Worm (Caenorhabditis elegans) whole organism, L2 larva: ENCODE data around the gene prx-1.

Source experiments
- C34F6.9 ChIP-seq: fragments of 150-350 bp; optimal IDR thresholded peaks from 2 replicates; lab custom pipeline; 2014; ENCODE audit warnings: missing biosample characterization, missing genetic modification characterization
- F13H6.1 ChIP-seq: sonication (generic microtip); optimal IDR thresholded peaks from 2 replicates; lab custom pipeline; 2016; ENCODE audit warnings: missing genetic modification characterization, missing compliant biosample characterization
- R02D3.7 ChIP-seq: fragments of 150-350 bp; optimal IDR thresholded peaks from 2 replicates; lab custom pipeline; 2014; ENCODE audit warnings: missing biosample characterization, missing genetic modification characterization
- Y55F3AM.14 ChIP-seq: fragments of 200-800 bp; sonication (Bioruptor generic); optimal IDR thresholded peaks from 2 replicates; lab custom pipeline; 2018; ENCODE audit warnings: mild to moderate bottlenecking, missing genetic modification characterization, missing compliant biosample characterization
- ZK546.5 ChIP-seq: sonication (generic microtip); optimal IDR thresholded peaks from 2 replicates; lab custom pipeline; 2017; ENCODE audit warnings: missing biosample characterization, missing genetic modification characterization
- alr-1 ChIP-seq: fragments of 150-350 bp; optimal IDR thresholded peaks from 2 replicates; lab custom pipeline; 2014; ENCODE audit warnings: missing biosample characterization, missing genetic modification characterization
- aly-2 ChIP-seq: fragments of 150-350 bp; optimal IDR thresholded peaks from 2 replicates; lab custom pipeline; 2014; ENCODE audit warnings: missing biosample characterization, missing genetic modification characterization
- ama-1 ChIP-seq: fragments of 150-350 bp; optimal IDR thresholded peaks from 2 replicates; lab custom pipeline; 2018; ENCODE audit warnings: inconsistent platforms
- blmp-1 ChIP-seq: sonication (generic microtip); optimal IDR thresholded peaks from 2 replicates; lab custom pipeline; 2017; ENCODE audit warnings: missing genetic modification characterization, mild to moderate bottlenecking, missing compliant biosample characterization, antibody characterized with exemption, moderate library complexity; ENCODE audit not compliant: insufficient read depth
- ceh-16 ChIP-seq: fragments of 150-350 bp; optimal IDR thresholded peaks from 2 replicates; lab custom pipeline; 2014; ENCODE audit warnings: missing biosample characterization, missing genetic modification characterization
- ceh-82 ChIP-seq: fragments of 150-350 bp; optimal IDR thresholded peaks from 2 replicates; lab custom pipeline; 2014; ENCODE audit warnings: missing biosample characterization, missing genetic modification characterization
- crh-2 ChIP-seq: sonication (generic microtip); optimal IDR thresholded peaks from 2 replicates; lab custom pipeline; 2017; ENCODE audit warnings: missing biosample characterization, missing genetic modification characterization
- dmd-4 ChIP-seq: sonication (generic microtip); optimal IDR thresholded peaks from 2 replicates; lab custom pipeline; 2017; ENCODE audit warnings: missing biosample characterization, missing genetic modification characterization
- egl-27 ChIP-seq: sonication (generic microtip); optimal IDR thresholded peaks from 3 replicates; lab custom pipeline; 2017; ENCODE audit warnings: missing biosample characterization, missing genetic modification reagents, missing genetic modification characterization
- elt-1 ChIP-seq: fragments of 150-350 bp; optimal IDR thresholded peaks from 2 replicates; lab custom pipeline; 2014; ENCODE audit warnings: missing biosample characterization, missing genetic modification characterization
- elt-3 ChIP-seq: sonication (generic microtip); optimal IDR thresholded peaks from 2 replicates; lab custom pipeline; 2017; ENCODE audit warnings: missing biosample characterization, missing genetic modification characterization
- fos-1 ChIP-seq: fragments of 150-350 bp; optimal IDR thresholded peaks from 2 replicates; lab custom pipeline; 2014; ENCODE audit warnings: missing biosample characterization, missing genetic modification characterization
- gmeb-1 ChIP-seq: fragments of 150-350 bp; optimal IDR thresholded peaks from 2 replicates; lab custom pipeline; 2014; ENCODE audit warnings: missing biosample characterization, missing genetic modification characterization
- lin-11 ChIP-seq: fragments of 150-350 bp; sonication (generic microtip); optimal IDR thresholded peaks from 2 replicates; lab custom pipeline; 2014; ENCODE audit warnings: missing biosample characterization, missing genetic modification characterization, inconsistent platforms, mixed read lengths
- lin-13 ChIP-seq: fragments of 150-350 bp; optimal IDR thresholded peaks from 2 replicates; lab custom pipeline; 2014; ENCODE audit warnings: missing biosample characterization, missing genetic modification reagents, missing genetic modification characterization
- lin-39 ChIP-seq: fragments of 150-350 bp; optimal IDR thresholded peaks from 2 replicates; lab custom pipeline; 2014; ENCODE audit warnings: missing biosample characterization, missing genetic modification reagents, missing genetic modification characterization
- lsy-2 ChIP-seq, 2 experiments: fragments of 150-350 bp in 1 of 2; sonication (generic microtip) in 1 of 2; optimal IDR thresholded peaks; 2 replicates each; lab custom pipeline; 2014 to 2017; ENCODE audit warnings: missing biosample characterization in 2 of 2, missing genetic modification characterization in 2 of 2
- mab-5 ChIP-seq: fragments of 150-350 bp; optimal IDR thresholded peaks from 2 replicates; lab custom pipeline; 2014; ENCODE audit warnings: missing biosample characterization, missing genetic modification characterization
- mbf-1 ChIP-seq: sonication (generic microtip); optimal IDR thresholded peaks from 2 replicates; lab custom pipeline; 2017; ENCODE audit warnings: missing biosample characterization, missing genetic modification characterization
- mdl-1 ChIP-seq, 2 experiments: fragments of 150-350 bp in 1 of 2; sonication (generic microtip) in 1 of 2; optimal IDR thresholded peaks; 2 replicates each; lab custom pipeline; 2017; ENCODE audit warnings: missing biosample characterization in 2 of 2, missing genetic modification characterization in 2 of 2
- nhr-10 ChIP-seq: sonication (generic microtip); optimal IDR thresholded peaks from 2 replicates; lab custom pipeline; 2017; ENCODE audit warnings: missing biosample characterization, missing genetic modification characterization
- nhr-11 ChIP-seq: fragments of 150-350 bp; optimal IDR thresholded peaks from 2 replicates; lab custom pipeline; 2014; ENCODE audit warnings: missing biosample characterization, missing genetic modification characterization
- nhr-12 ChIP-seq: fragments of 150-350 bp; optimal IDR thresholded peaks from 2 replicates; lab custom pipeline; 2014; ENCODE audit warnings: missing biosample characterization, missing genetic modification characterization
- nhr-129 ChIP-seq: fragments of 150-350 bp; optimal IDR thresholded peaks from 2 replicates; lab custom pipeline; 2014; ENCODE audit warnings: missing biosample characterization, missing genetic modification characterization
- nhr-21 ChIP-seq: fragments of 150-350 bp; optimal IDR thresholded peaks from 2 replicates; lab custom pipeline; 2014; ENCODE audit warnings: missing biosample characterization, missing genetic modification characterization
- nhr-23 ChIP-seq: fragments of 150-350 bp; optimal IDR thresholded peaks from 2 replicates; lab custom pipeline; 2014; ENCODE audit warnings: missing biosample characterization, missing genetic modification reagents, missing genetic modification characterization
- nhr-237 ChIP-seq: fragments of 150-350 bp; optimal IDR thresholded peaks from 2 replicates; lab custom pipeline; 2014; ENCODE audit warnings: missing biosample characterization, missing genetic modification characterization
- nhr-25 ChIP-seq: fragments of 150-350 bp; sonication (generic microtip); optimal IDR thresholded peaks from 3 replicates; lab custom pipeline; 2014; ENCODE audit warnings: missing biosample characterization, missing genetic modification characterization
- nhr-6 ChIP-seq: fragments of 150-350 bp; optimal IDR thresholded peaks from 2 replicates; lab custom pipeline; 2014; ENCODE audit warnings: missing biosample characterization, missing genetic modification characterization
- nhr-77 ChIP-seq: fragments of 150-350 bp; optimal IDR thresholded peaks from 2 replicates; lab custom pipeline; 2014; ENCODE audit warnings: missing biosample characterization, missing genetic modification characterization
- peb-1 ChIP-seq: fragments of 150-350 bp; optimal IDR thresholded peaks from 2 replicates; lab custom pipeline; 2014; ENCODE audit warnings: missing biosample characterization, missing genetic modification characterization
- sem-4 ChIP-seq: fragments of 150-350 bp; optimal IDR thresholded peaks from 2 replicates; lab custom pipeline; 2014; ENCODE audit warnings: missing biosample characterization, missing genetic modification reagents, missing genetic modification characterization
- skn-1 ChIP-seq: sonication (generic microtip); optimal IDR thresholded peaks from 2 replicates; lab custom pipeline; 2017; ENCODE audit warnings: missing biosample characterization, missing genetic modification characterization
- sma-3 ChIP-seq: sonication (generic microtip); optimal IDR thresholded peaks from 2 replicates; lab custom pipeline; 2016; ENCODE audit warnings: missing genetic modification reagents, missing genetic modification characterization, missing compliant biosample characterization
- sma-9 ChIP-seq, 2 experiments: fragments of 150-350 bp in 1 of 2; sonication (generic microtip) in 1 of 2; optimal IDR thresholded peaks; 2 replicates each; lab custom pipeline; 2014 to 2016; ENCODE audit warnings: missing genetic modification characterization in 2 of 2, mild to moderate bottlenecking in 1 of 2, missing biosample characterization in 1 of 2, missing compliant biosample characterization in 1 of 2, missing genetic modification reagents in 1 of 2, moderate library complexity in 1 of 2
- snpc-4 ChIP-seq: fragments of 150-350 bp; optimal IDR thresholded peaks from 2 replicates; lab custom pipeline; 2014; ENCODE audit warnings: missing biosample characterization, missing genetic modification characterization
- unc-39 ChIP-seq: fragments of 150-350 bp; optimal IDR thresholded peaks from 2 replicates; lab custom pipeline; 2014; ENCODE audit warnings: missing biosample characterization, missing genetic modification characterization
- unc-55 ChIP-seq: fragments of 150-350 bp; sonication (generic microtip); optimal IDR thresholded peaks from 3 replicates; lab custom pipeline; 2014; ENCODE audit warnings: missing biosample characterization, missing genetic modification reagents, missing genetic modification characterization
- unc-62 ChIP-seq: fragments of 150-350 bp; optimal IDR thresholded peaks from 2 replicates; lab custom pipeline; 2014; ENCODE audit warnings: missing biosample characterization, missing genetic modification reagents, missing genetic modification characterization
- zag-1 ChIP-seq: fragments of 150-350 bp; optimal IDR thresholded peaks from 2 replicates; lab custom pipeline; 2014; ENCODE audit warnings: missing biosample characterization, missing genetic modification characterization
- ztf-1 ChIP-seq: fragments of 200-800 bp; sonication (Bioruptor generic); conservative IDR thresholded peaks from 2 replicates; pipeline ENCODE4 v1.3.6; 2022; ENCODE audit warnings: missing genetic modification characterization, missing compliant biosample characterization
- ztf-11 ChIP-seq: sonication (generic microtip); optimal IDR thresholded peaks from 2 replicates; lab custom pipeline; 2017; ENCODE audit warnings: missing biosample characterization, missing genetic modification characterization
- ztf-4 ChIP-seq: fragments of 150-350 bp; optimal IDR thresholded peaks from 2 replicates; lab custom pipeline; 2014; ENCODE audit warnings: missing biosample characterization, missing genetic modification characterization

The prx-1 gene

ce11 chrX:14312416-14312815, 1.3 kb upstream of the prx-1 start:
- no peak for TF ChIP-seq ztf-1 (GFP tag; lab: Robert Waterston, UW)
- TF ChIP-seq fos-1 (tag; lab: Kevin White, UChicago) = peak; percentile 89
- TF ChIP-seq elt-3 = no peak
- peak; percentile 81 for TF ChIP-seq unc-55
- TF ChIP-seq sma-9 (GFP tag; optimal IDR thresholded peaks at IDR 0.05; lab: Kevin White, UChicago) = peak; percentile 86
- TF ChIP-seq sma-9 (tag; optimal IDR thresholded peaks at IDR 0.05; lab: Kevin White, UChicago) = no peak
- peak; percentile 82 for TF ChIP-seq nhr-129 (tag; lab: Kevin White, UChicago)
- peak; percentile 58 for TF ChIP-seq egl-27 (tag; lab: Kevin White, UChicago)
- TF ChIP-seq nhr-237 = no peak
- no peak for TF ChIP-seq ama-1
- TF ChIP-seq lin-13 = peak; percentile 95
- peak; percentile 69 for TF ChIP-seq nhr-21 (tag; lab: Kevin White, UChicago)
- peak; percentile 69 for TF ChIP-seq snpc-4
- TF ChIP-seq C34F6.9 = peak; percentile 82
- no peak for TF ChIP-seq nhr-12 (tag; lab: Kevin White, UChicago)
- peak; percentile 76 to 95 for TF ChIP-seq lsy-2 (tag; optimal IDR thresholded peaks at IDR 0.05; lab: Kevin White, UChicago)
- no peak for TF ChIP-seq elt-1 (tag; lab: Kevin White, UChicago)
- no peak for TF ChIP-seq dmd-4
- TF ChIP-seq Y55F3AM.14 (GFP tag; lab: Kevin White, UChicago) = no peak
- TF ChIP-seq alr-1 (tag; lab: Kevin White, UChicago) = no peak
- TF ChIP-seq aly-2 (tag; lab: Kevin White, UChicago) = no peak
- peak; percentile 86 for TF ChIP-seq F13H6.1 (tag; lab: Kevin White, UChicago)
- no peak for TF ChIP-seq nhr-10 (tag; lab: Kevin White, UChicago)
- peak; percentile 55 for TF ChIP-seq crh-2 (tag; lab: Kevin White, UChicago)
- TF ChIP-seq blmp-1 (tag; lab: Kevin White, UChicago) = peak; percentile 22
- TF ChIP-seq nhr-23 = no peak
- no peak for TF ChIP-seq nhr-77 (tag; lab: Kevin White, UChicago)
- TF ChIP-seq sma-3 (GFP tag; lab: Kevin White, UChicago) = peak; percentile 54
- no peak for TF ChIP-seq ztf-11 (tag; lab: Kevin White, UChicago)
- peak; percentile 70 for TF ChIP-seq nhr-6 (tag; lab: Kevin White, UChicago)
- TF ChIP-seq unc-39 = no peak
- TF ChIP-seq ztf-4 (tag; lab: Kevin White, UChicago) = peak; percentile 48
- no peak for TF ChIP-seq nhr-11 (tag; lab: Kevin White, UChicago)
- TF ChIP-seq nhr-25 (tag; lab: Kevin White, UChicago) = peak; percentile 77
- TF ChIP-seq unc-62 (GFP tag; lab: Kevin White, UChicago) = no peak
- TF ChIP-seq lin-39 (tag; lab: Kevin White, UChicago) = no peak
- TF ChIP-seq mab-5 (tag; lab: Kevin White, UChicago) = peak; percentile 6
- TF ChIP-seq zag-1 (tag; lab: Kevin White, UChicago) = peak; percentile 49
- peak; percentile 59 for TF ChIP-seq skn-1
- no peak for TF ChIP-seq mbf-1
- peak; percentile 78 for TF ChIP-seq sem-4 (tag; lab: Kevin White, UChicago)
- TF ChIP-seq ceh-16 (tag; lab: Kevin White, UChicago) = peak; percentile 70
- peak; percentile 35 for TF ChIP-seq ceh-82 (tag; lab: Kevin White, UChicago)
- TF ChIP-seq R02D3.7 (tag; lab: Kevin White, UChicago) = no peak
- peak; percentile 58 for TF ChIP-seq lin-11 (tag; lab: Kevin White, UChicago)
- TF ChIP-seq ZK546.5 = no peak
- TF ChIP-seq gmeb-1 (tag; lab: Kevin White, UChicago) = peak; percentile 42
- TF ChIP-seq mdl-1 (tag; optimal IDR thresholded peaks at IDR 0.05; lab: Kevin White, UChicago) = peak; percentile 35 to 42
- no peak for TF ChIP-seq peb-1
